Worm (Caenorhabditis elegans): ENCODE results near the gene F53F4.12.

DNA sequence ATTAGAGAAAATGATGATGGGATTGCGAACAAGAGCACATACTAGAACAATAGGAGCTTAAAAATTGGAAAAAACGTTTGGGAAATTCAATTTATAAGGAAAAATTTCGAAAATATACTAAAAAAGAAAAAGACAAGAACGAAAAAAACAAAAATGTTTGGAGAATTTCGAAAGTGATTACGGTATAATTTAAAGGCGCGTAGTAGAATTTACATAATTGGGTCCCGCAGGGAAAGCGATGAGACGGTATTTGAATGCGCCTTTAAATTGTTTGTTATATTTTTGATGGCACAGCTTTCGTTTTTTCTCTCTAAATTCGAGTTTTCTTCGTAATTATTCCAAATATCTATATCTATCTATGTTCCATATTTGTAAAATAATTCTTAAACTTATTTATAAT, 34.3 kb downstream of the F53F4.12 start:
- TF ChIP-seq ztf-23 (GFP tag; IDR thresholded peaks at IDR 0.05) (no peak), cog-1 (tag; optimal IDR thresholded peaks at IDR 0.05) (no peak), T22C8.4 (GFP tag; IDR thresholded peaks at IDR 0.05) (no peak), tab-1 (GFP tag; IDR thresholded peaks at IDR 0.05) (no peak), ztf-29 (GFP tag; IDR thresholded peaks at IDR 0.05) (no peak)

Measured in whole organism, midembryonic.